Worm (Caenorhabditis elegans) whole organism, mixed stage, embryonic: Measurements from ENCODE around the gene Y57G11C.1142.

Experiments
- drap-1 ChIP-seq: fragments of 200-800 bp; sonication (Bioruptor generic); optimal IDR thresholded peaks from 3 replicates; lab custom pipeline; 2018; ENCODE audit warnings: mild to moderate bottlenecking, missing genetic modification characterization, missing compliant biosample characterization
- elt-3 ChIP-seq: fragments of 150-350 bp; optimal IDR thresholded peaks from 2 replicates; lab custom pipeline; 2014; ENCODE audit warnings: missing biosample characterization, missing genetic modification characterization
- lin-13 ChIP-seq: fragments of 150-350 bp; optimal IDR thresholded peaks from 2 replicates; lab custom pipeline; 2014; ENCODE audit warnings: missing biosample characterization, missing genetic modification characterization
- lin-32 ChIP-seq: fragments of 200-800 bp; sonication (Bioruptor generic); optimal IDR thresholded peaks from 2 replicates; lab custom pipeline; 2018; ENCODE audit warnings: mild to moderate bottlenecking, missing genetic modification characterization, missing compliant biosample characterization
- mab-5 ChIP-seq: fragments of 150-350 bp; optimal IDR thresholded peaks from 2 replicates; lab custom pipeline; 2014; ENCODE audit warnings: missing biosample characterization, missing genetic modification characterization
- mls-2 ChIP-seq: sonication (generic microtip); optimal IDR thresholded peaks from 2 replicates; lab custom pipeline; 2016; ENCODE audit warnings: mild to moderate bottlenecking, missing genetic modification characterization, moderate library complexity, missing compliant biosample characterization
- sem-2 ChIP-seq: fragments of 200-800 bp; sonication (Bioruptor generic); optimal IDR thresholded peaks from 2 replicates; lab custom pipeline; 2018; ENCODE audit warnings: mild to moderate bottlenecking, missing genetic modification characterization, missing compliant biosample characterization
- unc-62 ChIP-seq: fragments of 150-350 bp; optimal IDR thresholded peaks from 2 replicates; lab custom pipeline; 2014; ENCODE audit warnings: missing biosample characterization, missing genetic modification reagents, missing genetic modification characterization
- ztf-11 ChIP-seq: fragments of 150-350 bp; optimal IDR thresholded peaks from 2 replicates; lab custom pipeline; 2014; ENCODE audit warnings: missing biosample characterization, missing genetic modification characterization

- no peak for TF ChIP-seq lin-32 (GFP tag; lab: Kevin White, UChicago)
- TF ChIP-seq ztf-11 (tag; lab: Kevin White, UChicago), result no peak
- TF ChIP-seq mab-5 (tag; lab: Kevin White, UChicago), result no peak
- no peak for TF ChIP-seq unc-62
- no peak for TF ChIP-seq lin-13 (tag; lab: Kevin White, UChicago)
- no peak for TF ChIP-seq drap-1 (GFP tag; lab: Kevin White, UChicago)
- no peak for TF ChIP-seq mls-2
- no peak for TF ChIP-seq sem-2 (GFP tag; lab: Kevin White, UChicago)
- TF ChIP-seq elt-3 (tag; lab: Kevin White, UChicago), result no peak
These were observed 15.9 kb upstream of the Y57G11C.1142 start, which contains the start of gene melo-1 for ce11 chrIV:14786374-14787136.
